Worm (Caenorhabditis elegans) whole organism, young adult: ENCODE data around the gene gtf-2H3.

ENCODE experiments used
- C17E4.6 ChIP-seq: fragments of 200-800 bp; sonication (Bioruptor generic); IDR thresholded peaks from 2 replicates; pipeline ENCODE4 v1.3.6; 2022; ENCODE audit warnings: missing genetic modification reagents, missing genetic modification characterization, missing compliant biosample characterization
- F22D6.2 ChIP-seq: sonication (generic microtip); optimal IDR thresholded peaks from 2 replicates; lab custom pipeline; 2016; ENCODE audit warnings: mild to moderate bottlenecking, missing genetic modification characterization, missing compliant biosample characterization
- F55B11.4 ChIP-seq: sonication (generic microtip); optimal IDR thresholded peaks from 2 replicates; lab custom pipeline; 2016; ENCODE audit warnings: missing compliant biosample characterization, missing genetic modification characterization, borderline replicate concordance; ENCODE audit not compliant: insufficient read depth
- K11D2.4 ChIP-seq: fragments of 200-800 bp; sonication (Bioruptor generic); IDR thresholded peaks from 2 replicates; pipeline ENCODE4 v1.3.6; 2022; ENCODE audit warnings: missing genetic modification reagents, missing genetic modification characterization, missing compliant biosample characterization
- K12H6.12 ChIP-seq: fragments of 200-800 bp; sonication (Bioruptor generic); optimal IDR thresholded peaks from 2 replicates; lab custom pipeline; 2018; ENCODE audit warnings: mild to moderate bottlenecking, missing genetic modification characterization, missing compliant biosample characterization
- T26A5.8 ChIP-seq: sonication (generic microtip); optimal IDR thresholded peaks from 2 replicates; lab custom pipeline; 2016; ENCODE audit warnings: missing genetic modification characterization, missing compliant biosample characterization
- Y56A3A.18 ChIP-seq: fragments of 200-800 bp; sonication (Bioruptor generic); IDR thresholded peaks from 2 replicates; pipeline ENCODE4 v1.3.6; 2022; ENCODE audit warnings: missing genetic modification reagents, missing genetic modification characterization, missing compliant biosample characterization
- Y67H2A.10 ChIP-seq: fragments of 200-800 bp; sonication (Bioruptor generic); conservative IDR thresholded peaks from 2 replicates; pipeline ENCODE4 v1.3.6; 2022; ENCODE audit warnings: missing genetic modification reagents, missing genetic modification characterization, missing compliant biosample characterization
- attf-6 ChIP-seq: fragments of 200-800 bp; sonication (Bioruptor generic); IDR thresholded peaks from 2 replicates; pipeline ENCODE4 v1.3.6; 2022; ENCODE audit warnings: missing genetic modification reagents, missing genetic modification characterization, missing compliant biosample characterization
- cebp-1 ChIP-seq, 2 experiments: fragments of 200-800 bp in 1 of 2; sonication (Bioruptor generic) in 1 of 2; sonication (generic microtip) in 1 of 2; IDR thresholded peaks in 1 of 2; optimal IDR thresholded peaks in 1 of 2; 2 replicates each; pipeline versions ENCODE4 v1.3.6 to Lab custom; 2017 to 2022; ENCODE audit warnings: missing compliant biosample characterization in 2 of 2, missing genetic modification characterization in 2 of 2, mild to moderate bottlenecking in 1 of 2, missing genetic modification reagents in 1 of 2, moderate library complexity in 1 of 2
- ceh-27 ChIP-seq: fragments of 200-800 bp; sonication (Bioruptor generic); optimal IDR thresholded peaks from 2 replicates; lab custom pipeline; 2018; ENCODE audit warnings: mild to moderate bottlenecking, missing genetic modification characterization, moderate library complexity, missing compliant biosample characterization
- ekl-4 ChIP-seq: fragments of 200-800 bp; sonication (Bioruptor generic); IDR thresholded peaks from 2 replicates; pipeline ENCODE4 v1.3.6; 2022; ENCODE audit warnings: missing genetic modification reagents, missing genetic modification characterization, missing compliant biosample characterization
- ets-4 ChIP-seq: fragments of 200-800 bp; sonication (Bioruptor generic); optimal IDR thresholded peaks from 2 replicates; lab custom pipeline; 2018; ENCODE audit warnings: mild to moderate bottlenecking, missing genetic modification characterization, missing compliant biosample characterization
- hlh-12 ChIP-seq: sonication (generic microtip); optimal IDR thresholded peaks from 2 replicates; lab custom pipeline; 2016; ENCODE audit warnings: missing genetic modification characterization, missing compliant biosample characterization
- hmg-1.2 ChIP-seq: fragments of 200-800 bp; sonication (Bioruptor generic); IDR thresholded peaks from 2 replicates; pipeline ENCODE4 v1.3.6; 2022; ENCODE audit warnings: missing genetic modification reagents, missing genetic modification characterization, missing compliant biosample characterization
- let-526 ChIP-seq: fragments of 200-800 bp; sonication (Bioruptor generic); IDR thresholded peaks from 2 replicates; pipeline ENCODE4 v1.3.6; 2022; ENCODE audit warnings: missing genetic modification reagents, missing genetic modification characterization, missing compliant biosample characterization
- lin-26 ChIP-seq: fragments of 200-800 bp; sonication (Bioruptor generic); IDR thresholded peaks from 2 replicates; pipeline ENCODE4 v1.3.6; 2022; ENCODE audit warnings: missing genetic modification reagents, missing genetic modification characterization, missing compliant biosample characterization
- lin-35 ChIP-seq, 3 experiments: fragments of 150-350 bp in 2 of 3; sonication (generic microtip) in 1 of 3; optimal IDR thresholded peaks; 2 replicates each; lab custom pipeline; 2014 to 2018; ENCODE audit warnings: missing biosample characterization in 3 of 3, missing genetic modification characterization in 3 of 3, missing genetic modification reagents in 3 of 3
- lir-1 ChIP-seq: fragments of 200-800 bp; sonication (Bioruptor generic); conservative IDR thresholded peaks from 2 replicates; pipeline ENCODE4 v1.3.6; 2022; ENCODE audit warnings: missing genetic modification reagents, missing genetic modification characterization, missing compliant biosample characterization
- mcd-1 ChIP-seq: fragments of 200-800 bp; sonication (Bioruptor generic); IDR thresholded peaks from 2 replicates; pipeline ENCODE4 v1.3.6; 2022; ENCODE audit warnings: missing genetic modification reagents, missing genetic modification characterization, missing compliant biosample characterization
- mes-4 ChIP-seq: sonication (generic microtip); optimal IDR thresholded peaks from 2 replicates; lab custom pipeline; 2016; ENCODE audit warnings: missing genotype, missing genetic modification characterization, missing compliant biosample characterization
- nfyb-1 ChIP-seq: fragments of 200-800 bp; sonication (Bioruptor generic); IDR thresholded peaks from 2 replicates; pipeline ENCODE4 v1.3.6; 2022; ENCODE audit warnings: missing genetic modification reagents, missing genetic modification characterization, missing compliant biosample characterization
- rcor-1 ChIP-seq: fragments of 200-800 bp; sonication (Bioruptor generic); IDR thresholded peaks from 2 replicates; pipeline ENCODE4 v1.3.6; 2022; ENCODE audit warnings: missing genetic modification reagents, missing genetic modification characterization, missing compliant biosample characterization
- repo-1 ChIP-seq: sonication (generic microtip); optimal IDR thresholded peaks from 2 replicates; lab custom pipeline; 2017; ENCODE audit warnings: mild to moderate bottlenecking, missing genetic modification characterization, missing compliant biosample characterization
- rpc-1 ChIP-seq, 2 experiments: fragments of 150-350 bp in 1 of 2; sonication (generic microtip) in 1 of 2; optimal IDR thresholded peaks; 2 replicates each; lab custom pipeline; 2014 to 2018; ENCODE audit warnings: missing biosample characterization in 1 of 2, missing genetic modification characterization in 1 of 2, missing genetic modification reagents in 1 of 2, missing genotype in 1 of 2
- snpc-1.1 ChIP-seq: sonication (generic microtip); optimal IDR thresholded peaks from 2 replicates; lab custom pipeline; 2017; ENCODE audit warnings: missing genetic modification characterization, mild to moderate bottlenecking, missing compliant biosample characterization, antibody characterized with exemption, moderate library complexity, missing genotype, missing genetic modification reagents; ENCODE audit not compliant: insufficient read depth
- snpc-4 ChIP-seq, 5 experiments: fragments of 150-350 bp in 1 of 5; sonication (generic microtip) in 4 of 5; optimal IDR thresholded peaks; 2 replicates each; lab custom pipeline; 2014 to 2018; ENCODE audit warnings: missing genetic modification characterization in 5 of 5, missing biosample characterization in 3 of 5, antibody characterized with exemption in 2 of 5, mild to moderate bottlenecking in 2 of 5, missing compliant biosample characterization in 2 of 5, missing genotype in 2 of 5, moderate library complexity in 2 of 5, missing genetic modification reagents in 1 of 5
- tlf-1 ChIP-seq: fragments of 200-800 bp; sonication (Bioruptor generic); optimal IDR thresholded peaks from 2 replicates; lab custom pipeline; 2018; ENCODE audit warnings: mild to moderate bottlenecking, missing genetic modification characterization, missing compliant biosample characterization
- xnd-1 ChIP-seq: sonication (generic microtip); optimal IDR thresholded peaks from 2 replicates; lab custom pipeline; 2016; ENCODE audit warnings: missing genotype, missing genetic modification reagents, missing genetic modification characterization, missing compliant biosample characterization
- zim-3 ChIP-seq: sonication (generic microtip); optimal IDR thresholded peaks from 2 replicates; lab custom pipeline; 2017; ENCODE audit warnings: mild to moderate bottlenecking, missing genetic modification characterization, moderate library complexity, missing compliant biosample characterization
- ztf-6 ChIP-seq: fragments of 200-800 bp; sonication (Bioruptor generic); IDR thresholded peaks from 2 replicates; pipeline ENCODE4 v1.3.6; 2022; ENCODE audit warnings: missing genetic modification reagents, missing genetic modification characterization, missing compliant biosample characterization

The gtf-2H3 gene

ce11 chrIII:10160385-10160784, 40.4 kb upstream of the gtf-2H3 start, which contains the start of the genes K08E5.5 and mua-3:
Gene K08E5.5 (minus strand): TSS chrIII:10160485.
Gene mua-3 (plus strand): TSS chrIII:10160697.
- no peak for TF ChIP-seq F22D6.2 (tag; lab: Kevin White, UChicago)
- TF ChIP-seq snpc-1.1: no peak
- TF ChIP-seq rpc-1 (optimal IDR thresholded peaks at IDR 0.05; lab: Kevin White, UChicago): no peak
- no peak for TF ChIP-seq rpc-1 (tag; optimal IDR thresholded peaks at IDR 0.05; lab: Kevin White, UChicago)
- no peak for TF ChIP-seq lin-26
- no peak for TF ChIP-seq T26A5.8
- no peak for TF ChIP-seq mes-4 (tag; lab: Kevin White, UChicago)
- no peak for TF ChIP-seq mcd-1 (GFP tag; lab: Robert Waterston, UW)
- TF ChIP-seq Y67H2A.10 (GFP tag; lab: Robert Waterston, UW): no peak
- TF ChIP-seq repo-1 (tag; lab: Kevin White, UChicago): no peak
- TF ChIP-seq ztf-6 (GFP tag; lab: Robert Waterston, UW): no peak

ce11 chrIII:10156269-10156668, 36.3 kb upstream of the gtf-2H3 start:
- TF ChIP-seq Y56A3A.18 (GFP tag; lab: Robert Waterston, UW): no peak
- no peak for TF ChIP-seq F55B11.4 (tag; lab: Kevin White, UChicago)
- no peak for TF ChIP-seq ets-4 (GFP tag; lab: Kevin White, UChicago)
- no peak for TF ChIP-seq xnd-1
- TF ChIP-seq attf-6 (GFP tag; lab: Robert Waterston, UW): no peak

DNA sequence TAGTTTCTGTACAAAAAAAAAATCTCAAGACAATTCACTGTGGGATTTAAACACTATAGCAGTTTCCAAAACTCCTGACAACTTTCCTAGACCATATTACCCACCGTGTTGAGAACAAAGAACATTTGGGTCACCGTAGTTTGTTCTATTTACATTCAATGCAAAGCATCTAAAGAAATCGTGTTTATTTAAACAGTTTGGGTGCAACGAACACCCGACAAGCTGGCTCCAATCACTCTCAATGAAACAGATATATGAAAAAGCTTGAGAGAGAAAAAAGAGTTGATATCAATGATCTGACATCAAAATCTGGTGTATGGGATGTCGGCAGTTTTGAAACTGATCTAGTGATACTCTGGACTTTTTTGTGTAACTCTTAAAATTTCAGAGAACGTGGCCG, 35.0 kb upstream of the gtf-2H3 start:
- TF ChIP-seq zim-3 (tag; lab: Kevin White, UChicago): peak; percentile 4
- TF ChIP-seq C17E4.6 (GFP tag; lab: Robert Waterston, UW): no peak

DNA sequence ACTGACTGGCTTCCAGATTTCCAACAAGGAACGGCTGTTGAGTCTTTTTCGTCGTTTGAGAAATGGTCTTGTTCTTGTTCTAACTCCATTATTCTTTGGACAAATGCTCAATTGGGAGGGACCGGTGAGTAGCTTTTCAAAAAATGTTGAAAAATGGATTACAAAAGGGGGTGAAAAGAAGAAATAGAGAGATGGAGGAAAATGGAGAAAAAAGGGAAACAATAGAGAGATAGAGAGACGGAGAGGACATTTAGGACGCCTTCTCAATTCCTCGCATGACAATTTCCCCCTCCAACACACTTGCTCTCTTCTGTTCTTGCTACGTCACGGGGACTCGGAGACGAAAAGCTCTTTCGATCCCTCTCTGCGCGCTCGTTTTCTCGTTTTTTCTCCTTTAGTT, 33.1 kb upstream of the gtf-2H3 start:
- TF ChIP-seq tlf-1 (GFP tag; lab: Kevin White, UChicago): no peak
- TF ChIP-seq nfyb-1 (GFP tag; lab: Robert Waterston, UW): peak; percentile 63; the same call in 1 of the 2 replicates
- TF ChIP-seq cebp-1 (GFP tag; IDR thresholded peaks at IDR 0.05; lab: Robert Waterston, UW): no peak
- TF ChIP-seq cebp-1 (tag; optimal IDR thresholded peaks at IDR 0.05; lab: Kevin White, UChicago): peak; percentile 33
- 0 out of 2 replicates have a peak, but pooled peaks have one; percentile 29 for TF ChIP-seq ekl-4 (GFP tag; lab: Robert Waterston, UW)
- peak; percentile 2 for TF ChIP-seq ceh-27 (GFP tag; lab: Kevin White, UChicago)
- TF ChIP-seq let-526: 0 out of 2 replicates have a peak, but pooled peaks have one; percentile 7
- no peak for TF ChIP-seq snpc-4 (GFP tag; optimal IDR thresholded peaks at IDR 0.05; lab: Kevin White, UChicago)
- TF ChIP-seq snpc-4 (tag; optimal IDR thresholded peaks at IDR 0.05; lab: Kevin White, UChicago): no peak
- TF ChIP-seq lin-35 (GFP tag; optimal IDR thresholded peaks at IDR 0.05; lab: Kevin White, UChicago): peak in 1 of 3 experiments; percentile 27
- TF ChIP-seq rcor-1: 0 out of 2 replicates have a peak, but pooled peaks have one; percentile 8
- no peak for TF ChIP-seq hlh-12 (tag; lab: Kevin White, UChicago)
- TF ChIP-seq K11D2.4 (GFP tag; lab: Robert Waterston, UW): peak; percentile 48; the same call in 1 of the 2 replicates
- TF ChIP-seq K12H6.12: peak; percentile 49
- peak; percentile 34; the same call in 1 of the 2 replicates for TF ChIP-seq hmg-1.2 (GFP tag; lab: Robert Waterston, UW)

DNA sequence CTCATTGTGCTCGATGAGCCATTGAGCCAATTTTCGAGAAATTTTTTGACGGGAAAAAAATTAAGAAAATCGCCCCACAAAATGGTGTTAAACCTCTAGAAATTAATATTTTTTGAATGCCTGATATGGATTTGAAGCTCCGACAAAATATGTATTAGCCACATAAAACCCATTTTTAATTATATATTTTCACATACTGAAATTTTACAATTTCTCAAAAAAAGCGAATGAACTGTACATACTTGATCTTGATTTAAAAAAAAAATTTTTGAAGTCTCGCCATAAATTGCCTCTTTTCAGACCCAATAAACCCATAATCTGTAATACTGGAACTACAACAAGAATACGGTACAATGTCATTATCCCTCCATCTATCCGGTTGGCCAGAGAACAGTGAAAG, 32.5 kb upstream of the gtf-2H3 start, which contains the start of gene nac-3:
Gene nac-3 (plus strand): TSS at position 301 of the 400 bp plus-strand sequence.
- no peak for TF ChIP-seq lir-1
- no peak for TF ChIP-seq mcd-1 (GFP tag; lab: Robert Waterston, UW)
